Fruit fly (Drosophila melanogaster): Measurements from ENCODE around the gene CG12301.

The CG12301 gene

dm6 chr3L:15587445-15588381, 7.1 kb downstream of the CG12301 start, which contains the start of gene CG7656:
TSS of gene CG7656 (minus strand) at chr3L:15588175.
- TF ChIP-seq CG7045 (GFP tag; optimal IDR thresholded peaks at IDR 0.05) = no peak
- peak; percentile 68 for TF ChIP-seq Mnt (GFP tag; optimal IDR thresholded peaks at IDR 0.05)
- peak; percentile 41 for TF ChIP-seq Crg-1 (GFP tag; optimal IDR thresholded peaks at IDR 0.05)
- TF ChIP-seq CG1620 (GFP tag; optimal IDR thresholded peaks at IDR 0.05) = peak; percentile 72
- no peak for TF ChIP-seq kay (GFP tag; ENCODE audit: borderline replicate concordance)
- TF ChIP-seq pad (GFP tag; optimal IDR thresholded peaks at IDR 0.05) = no peak
- TF ChIP-seq cnc (optimal IDR thresholded peaks at IDR 0.05) = no peak
- peak; percentile 43 for TF ChIP-seq CG14711 (tag; optimal IDR thresholded peaks at IDR 0.05)
- peak; percentile 17 for TF ChIP-seq CG11617 (GFP tag; optimal IDR thresholded peaks at IDR 0.05)
- no peak for TF ChIP-seq Hr96 (GFP tag; optimal IDR thresholded peaks at IDR 0.05)
- no peak for TF ChIP-seq CG5204 (GFP tag; optimal IDR thresholded peaks at IDR 0.05)
- no peak for TF ChIP-seq Clk (GFP tag; optimal IDR thresholded peaks at IDR 0.05)
- TF ChIP-seq CG33017 (tag; optimal IDR thresholded peaks at IDR 0.05) = no peak
- TF ChIP-seq tj (GFP tag; optimal IDR thresholded peaks at IDR 0.05) = peak; percentile 35
- no peak for TF ChIP-seq ovo (GFP tag; optimal IDR thresholded peaks at IDR 0.05)
- TF ChIP-seq CG7101 (tag; optimal IDR thresholded peaks at IDR 0.05) = peak; percentile 41
- TF ChIP-seq CG12768 (GFP tag; optimal IDR thresholded peaks at IDR 0.05) = peak; percentile 5
- TF ChIP-seq toe (GFP tag; optimal IDR thresholded peaks at IDR 0.05) = peak; percentile 82
- TF ChIP-seq bab1 (GFP tag; optimal IDR thresholded peaks at IDR 0.05) = peak; percentile 53
- peak; percentile 61 for TF ChIP-seq cic (GFP tag; optimal IDR thresholded peaks at IDR 0.05)

DNA sequence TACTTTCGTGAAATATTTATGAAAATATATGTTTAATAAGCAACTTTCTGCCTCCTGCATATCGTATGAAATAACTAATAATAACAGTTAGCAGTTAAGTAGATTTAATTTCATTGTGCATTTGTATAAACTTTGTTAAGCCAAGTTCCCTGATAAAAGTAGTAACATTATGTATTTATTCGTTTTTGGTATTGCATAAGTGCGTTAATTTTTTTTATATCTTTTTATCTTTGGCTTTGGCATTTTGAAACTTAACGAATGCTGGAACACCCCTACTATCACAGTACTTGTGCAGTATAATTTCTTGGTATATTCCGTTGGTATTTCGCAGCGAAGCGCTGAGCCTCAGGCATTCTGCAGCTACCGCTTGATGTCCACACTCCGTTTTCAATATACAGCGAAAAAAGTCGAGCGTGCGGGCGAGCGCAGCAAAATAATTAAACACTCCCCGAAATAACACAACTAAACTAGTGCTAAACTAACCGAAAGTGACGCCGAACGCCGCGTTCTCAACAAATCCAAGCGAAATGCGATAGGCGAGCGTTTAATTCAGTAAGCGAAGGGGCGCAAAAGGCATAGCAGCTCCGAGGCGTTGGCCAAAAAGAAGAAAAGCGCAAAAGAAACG, 8.0 kb downstream of the CG12301 start, which contains the start of gene RhoGAP71E:
RhoGAP71E (plus strand) TSS at position 347 of the 625 bp plus-strand sequence.
- TF ChIP-seq CG11617 (GFP tag; optimal IDR thresholded peaks at IDR 0.05) (no peak), CG5204 (GFP tag; optimal IDR thresholded peaks at IDR 0.05) (no peak), ovo (GFP tag; optimal IDR thresholded peaks at IDR 0.05) (no peak), kay (GFP tag; ENCODE audit: borderline replicate concordance) (peak; percentile 80), CG7045 (GFP tag; optimal IDR thresholded peaks at IDR 0.05) (no peak), toe (GFP tag; optimal IDR thresholded peaks at IDR 0.05) (peak; percentile 18), cnc (optimal IDR thresholded peaks at IDR 0.05) (no peak), pad (GFP tag; optimal IDR thresholded peaks at IDR 0.05) (peak; percentile 2), Mnt (GFP tag; optimal IDR thresholded peaks at IDR 0.05) (peak; percentile 69), Hr96 (GFP tag; optimal IDR thresholded peaks at IDR 0.05) (no peak), CG14711 (tag; optimal IDR thresholded peaks at IDR 0.05) (peak; percentile 31), Crg-1 (GFP tag; optimal IDR thresholded peaks at IDR 0.05) (peak; percentile 62), CG7101 (tag; optimal IDR thresholded peaks at IDR 0.05) (peak; percentile 61), tj (GFP tag; optimal IDR thresholded peaks at IDR 0.05) (no peak), bab1 (GFP tag; optimal IDR thresholded peaks at IDR 0.05) (peak; percentile 74), CG12768 (GFP tag; optimal IDR thresholded peaks at IDR 0.05) (peak; percentile 41), CG1620 (GFP tag; optimal IDR thresholded peaks at IDR 0.05) (peak; percentile 41), CG33017 (tag; optimal IDR thresholded peaks at IDR 0.05) (peak; percentile 54), Clk (GFP tag; optimal IDR thresholded peaks at IDR 0.05) (peak; percentile 16), cic (GFP tag; optimal IDR thresholded peaks at IDR 0.05) (peak; percentile 1)

DNA sequence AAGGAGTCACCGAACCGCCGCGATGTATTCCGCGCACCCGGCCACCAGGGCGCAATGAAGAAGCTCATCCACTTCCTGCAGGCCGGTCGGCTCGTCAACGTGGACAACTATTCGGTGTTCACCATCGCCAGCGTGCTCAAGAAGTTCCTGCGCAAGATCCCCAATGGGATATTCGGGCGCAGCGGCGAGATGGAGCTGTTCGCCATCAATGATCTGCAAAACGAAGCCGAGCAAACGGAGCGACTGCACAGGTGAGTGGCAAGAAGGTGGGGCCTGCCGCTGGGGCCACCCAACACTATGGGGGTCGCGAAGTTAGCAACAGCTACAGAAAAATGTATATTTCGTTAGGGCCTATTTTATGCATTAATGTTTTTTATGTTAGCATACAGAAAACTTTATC, 9.1 kb downstream of the CG12301 start:
- no peak for TF ChIP-seq CG11617 (GFP tag; optimal IDR thresholded peaks at IDR 0.05)
- TF ChIP-seq CG1620 (GFP tag; optimal IDR thresholded peaks at IDR 0.05) = no peak
- TF ChIP-seq CG33017 (tag; optimal IDR thresholded peaks at IDR 0.05) = no peak
- no peak for TF ChIP-seq CG14711 (tag; optimal IDR thresholded peaks at IDR 0.05)
- TF ChIP-seq Clk (GFP tag; optimal IDR thresholded peaks at IDR 0.05) = no peak
- no peak for TF ChIP-seq cic (GFP tag; optimal IDR thresholded peaks at IDR 0.05)
- no peak for TF ChIP-seq CG7045 (GFP tag; optimal IDR thresholded peaks at IDR 0.05)
- TF ChIP-seq pad (GFP tag; optimal IDR thresholded peaks at IDR 0.05) = no peak
- TF ChIP-seq toe (GFP tag; optimal IDR thresholded peaks at IDR 0.05) = no peak
- no peak for TF ChIP-seq bab1 (GFP tag; optimal IDR thresholded peaks at IDR 0.05)
- no peak for TF ChIP-seq ovo (GFP tag; optimal IDR thresholded peaks at IDR 0.05)
- TF ChIP-seq CG5204 (GFP tag; optimal IDR thresholded peaks at IDR 0.05) = no peak
- TF ChIP-seq Mnt (GFP tag; optimal IDR thresholded peaks at IDR 0.05) = no peak
- no peak for TF ChIP-seq Crg-1 (GFP tag; optimal IDR thresholded peaks at IDR 0.05)
- TF ChIP-seq cnc (optimal IDR thresholded peaks at IDR 0.05) = no peak
- no peak for TF ChIP-seq kay (GFP tag; ENCODE audit: borderline replicate concordance)
- TF ChIP-seq tj (GFP tag; optimal IDR thresholded peaks at IDR 0.05) = no peak
- no peak for TF ChIP-seq CG12768 (GFP tag; optimal IDR thresholded peaks at IDR 0.05)

- TF ChIP-seq toe (GFP tag; optimal IDR thresholded peaks at IDR 0.05) (no peak), Crg-1 (GFP tag; optimal IDR thresholded peaks at IDR 0.05) (no peak), CG7045 (GFP tag; optimal IDR thresholded peaks at IDR 0.05) (no peak), cnc (optimal IDR thresholded peaks at IDR 0.05) (no peak), bab1 (GFP tag; optimal IDR thresholded peaks at IDR 0.05) (no peak), CG7101 (tag; optimal IDR thresholded peaks at IDR 0.05) (no peak), Clk (GFP tag; optimal IDR thresholded peaks at IDR 0.05) (no peak), CG5204 (GFP tag; optimal IDR thresholded peaks at IDR 0.05) (no peak), ovo (GFP tag; optimal IDR thresholded peaks at IDR 0.05) (no peak)
Observed at dm6 chr3L:15590803-15591597, 10.4 kb downstream of the CG12301 start.

Measured in whole organism, adult.